Worm (Caenorhabditis elegans): ENCODE data around the gene nlp-33.

DNA sequence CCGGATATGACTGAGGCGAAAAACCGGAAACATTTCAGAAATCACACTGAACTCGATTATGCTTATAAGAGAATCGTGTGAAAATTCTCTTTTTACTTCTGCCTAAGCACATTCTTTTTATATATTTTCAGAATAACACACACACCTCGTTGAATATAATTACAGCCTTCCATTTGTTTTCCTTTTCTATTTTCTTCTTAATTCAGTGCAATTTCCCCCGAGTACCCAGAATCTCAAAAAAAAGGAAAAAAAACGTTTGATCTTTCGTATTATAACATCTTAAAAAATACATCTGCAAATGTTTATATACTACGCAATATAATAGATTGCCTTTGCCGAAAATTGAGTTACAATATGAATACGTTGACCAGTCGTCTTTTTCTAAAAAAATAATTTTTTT is 15.3 kb upstream of the nlp-33 start:
- TF ChIP-seq flt-1 (GFP tag; IDR thresholded peaks at IDR 0.05): no peak
- TF ChIP-seq ama-1 (optimal IDR thresholded peaks at IDR 0.05): no peak
- no peak for TF ChIP-seq tra-4 (tag; optimal IDR thresholded peaks at IDR 0.05)
